Worm (Caenorhabditis elegans) whole organism, young adult: Measurements from ENCODE around the gene R01H2.8.

Source experiments
- B0035.1 ChIP-seq: sonication (generic microtip); optimal IDR thresholded peaks from 2 replicates; lab custom pipeline; 2016; ENCODE audit warnings: missing genetic modification characterization, mild to moderate bottlenecking, missing compliant biosample characterization, missing genotype, missing genetic modification reagents
- C06A6.2 ChIP-seq: fragments of 200-800 bp; sonication (Bioruptor generic); conservative IDR thresholded peaks from 2 replicates; pipeline ENCODE4 v1.3.6; 2022; ENCODE audit warnings: missing genetic modification characterization, missing compliant biosample characterization
- C17E4.6 ChIP-seq: fragments of 200-800 bp; sonication (Bioruptor generic); IDR thresholded peaks from 2 replicates; pipeline ENCODE4 v1.3.6; 2022; ENCODE audit warnings: missing genetic modification reagents, missing genetic modification characterization, missing compliant biosample characterization
- F10E7.11 ChIP-seq: sonication (generic microtip); optimal IDR thresholded peaks from 2 replicates; lab custom pipeline; 2017; ENCODE audit warnings: mild to moderate bottlenecking, missing genetic modification characterization, moderate library complexity, missing compliant biosample characterization
- F49E8.2 ChIP-seq: sonication (generic microtip); optimal IDR thresholded peaks from 3 replicates; lab custom pipeline; 2017; ENCODE audit warnings: missing genetic modification characterization, mild to moderate bottlenecking, missing compliant biosample characterization, antibody characterized with exemption, moderate library complexity; ENCODE audit not compliant: insufficient read depth
- F52B5.7 ChIP-seq: sonication (generic microtip); optimal IDR thresholded peaks from 2 replicates; lab custom pipeline; 2016; ENCODE audit warnings: mild to moderate bottlenecking, missing genetic modification characterization, missing compliant biosample characterization
- K11D2.4 ChIP-seq: fragments of 200-800 bp; sonication (Bioruptor generic); IDR thresholded peaks from 2 replicates; pipeline ENCODE4 v1.3.6; 2022; ENCODE audit warnings: missing genetic modification reagents, missing genetic modification characterization, missing compliant biosample characterization
- Y56A3A.18 ChIP-seq: fragments of 200-800 bp; sonication (Bioruptor generic); IDR thresholded peaks from 2 replicates; pipeline ENCODE4 v1.3.6; 2022; ENCODE audit warnings: missing genetic modification reagents, missing genetic modification characterization, missing compliant biosample characterization
- Y67H2A.10 ChIP-seq: fragments of 200-800 bp; sonication (Bioruptor generic); conservative IDR thresholded peaks from 2 replicates; pipeline ENCODE4 v1.3.6; 2022; ENCODE audit warnings: missing genetic modification reagents, missing genetic modification characterization, missing compliant biosample characterization
- ZK185.1 ChIP-seq: sonication (generic microtip); optimal IDR thresholded peaks from 2 replicates; lab custom pipeline; 2016; ENCODE audit warnings: mild to moderate bottlenecking, missing genetic modification characterization, missing compliant biosample characterization; ENCODE audit not compliant: poor library complexity, severe bottlenecking
- attf-5 ChIP-seq: fragments of 200-800 bp; sonication (Bioruptor generic); optimal IDR thresholded peaks from 2 replicates; lab custom pipeline; 2018; ENCODE audit warnings: mild to moderate bottlenecking, missing genetic modification characterization, missing compliant biosample characterization
- bed-2 ChIP-seq: fragments of 200-800 bp; sonication (Bioruptor generic); IDR thresholded peaks from 2 replicates; pipeline ENCODE4 v1.3.6; 2022; ENCODE audit warnings: missing genetic modification reagents, missing genetic modification characterization, missing compliant biosample characterization
- ceh-79 ChIP-seq: sonication (generic microtip); optimal IDR thresholded peaks from 2 replicates; lab custom pipeline; 2017; ENCODE audit warnings: mild to moderate bottlenecking, missing genetic modification characterization, missing compliant biosample characterization
- chd-7 ChIP-seq: sonication (generic microtip); optimal IDR thresholded peaks from 2 replicates; lab custom pipeline; 2016; ENCODE audit warnings: mild to moderate bottlenecking, missing genetic modification characterization, moderate library complexity, missing compliant biosample characterization
- die-1 ChIP-seq: sonication (generic microtip); optimal IDR thresholded peaks from 2 replicates; lab custom pipeline; 2016; ENCODE audit warnings: missing genotype, mild to moderate bottlenecking, missing genetic modification characterization, missing compliant biosample characterization
- dox-1 ChIP-seq: fragments of 200-800 bp; sonication (Bioruptor generic); IDR thresholded peaks from 2 replicates; pipeline ENCODE4 v1.3.6; 2022; ENCODE audit warnings: missing genetic modification reagents, missing genetic modification characterization, missing compliant biosample characterization
- dpff-1 ChIP-seq: sonication (generic microtip); optimal IDR thresholded peaks from 2 replicates; lab custom pipeline; 2017; ENCODE audit warnings: mild to moderate bottlenecking, missing genetic modification characterization, missing compliant biosample characterization
- egl-18 ChIP-seq: fragments of 200-800 bp; sonication (Bioruptor generic); IDR thresholded peaks from 2 replicates; pipeline ENCODE4 v1.3.6; 2022; ENCODE audit warnings: missing genetic modification reagents, missing genetic modification characterization, missing compliant biosample characterization
- egl-44 ChIP-seq: fragments of 200-800 bp; sonication (Bioruptor generic); IDR thresholded peaks from 2 replicates; pipeline ENCODE4 v1.3.6; 2022; ENCODE audit warnings: missing genetic modification reagents, missing genetic modification characterization, missing compliant biosample characterization
- fkh-3 ChIP-seq: sonication (generic microtip); optimal IDR thresholded peaks from 2 replicates; lab custom pipeline; 2016; ENCODE audit warnings: mild to moderate bottlenecking, missing genetic modification characterization, missing compliant biosample characterization
- hlh-26 ChIP-seq: fragments of 200-800 bp; sonication (Bioruptor generic); conservative IDR thresholded peaks from 2 replicates; pipeline ENCODE4 v1.3.6; 2022; ENCODE audit warnings: missing genetic modification reagents, missing genetic modification characterization, missing compliant biosample characterization
- hmg-1.2 ChIP-seq: fragments of 200-800 bp; sonication (Bioruptor generic); IDR thresholded peaks from 2 replicates; pipeline ENCODE4 v1.3.6; 2022; ENCODE audit warnings: missing genetic modification reagents, missing genetic modification characterization, missing compliant biosample characterization
- let-526 ChIP-seq: fragments of 200-800 bp; sonication (Bioruptor generic); IDR thresholded peaks from 2 replicates; pipeline ENCODE4 v1.3.6; 2022; ENCODE audit warnings: missing genetic modification reagents, missing genetic modification characterization, missing compliant biosample characterization
- let-607 ChIP-seq, 2 experiments: fragments of 200-800 bp in 1 of 2; sonication (Bioruptor generic) in 1 of 2; sonication (generic microtip) in 1 of 2; optimal IDR thresholded peaks; 2 replicates each; lab custom pipeline; 2016 to 2018; ENCODE audit warnings: mild to moderate bottlenecking in 2 of 2, missing compliant biosample characterization in 2 of 2, missing genetic modification characterization in 2 of 2, moderate library complexity in 2 of 2, missing genotype in 1 of 2
- lsl-1 ChIP-seq: fragments of 200-800 bp; sonication (Bioruptor generic); optimal IDR thresholded peaks from 2 replicates; lab custom pipeline; 2018; ENCODE audit warnings: mild to moderate bottlenecking, missing genetic modification characterization, moderate library complexity, missing compliant biosample characterization
- madf-10 ChIP-seq: sonication (generic microtip); optimal IDR thresholded peaks from 2 replicates; lab custom pipeline; 2016; ENCODE audit warnings: mild to moderate bottlenecking, missing genetic modification characterization, missing compliant biosample characterization
- madf-8 ChIP-seq: fragments of 200-800 bp; sonication (Bioruptor generic); conservative IDR thresholded peaks from 2 replicates; pipeline ENCODE4 v1.3.6; 2022; ENCODE audit warnings: missing genetic modification reagents, missing genetic modification characterization, missing compliant biosample characterization
- mel-28 ChIP-seq: sonication (generic microtip); optimal IDR thresholded peaks from 2 replicates; lab custom pipeline; 2016; ENCODE audit warnings: borderline replicate concordance, mild to moderate bottlenecking, missing genetic modification characterization, missing compliant biosample characterization
- mes-4 ChIP-seq: sonication (generic microtip); optimal IDR thresholded peaks from 2 replicates; lab custom pipeline; 2016; ENCODE audit warnings: missing genotype, missing genetic modification characterization, missing compliant biosample characterization
- nfya-2 ChIP-seq: fragments of 200-800 bp; sonication (Bioruptor generic); IDR thresholded peaks from 2 replicates; pipeline ENCODE4 v1.3.6; 2022; ENCODE audit warnings: missing genetic modification reagents, missing genetic modification characterization, missing compliant biosample characterization
- nhr-27 ChIP-seq: fragments of 200-800 bp; sonication (Bioruptor generic); optimal IDR thresholded peaks from 2 replicates; lab custom pipeline; 2018; ENCODE audit warnings: mild to moderate bottlenecking, missing genetic modification characterization, moderate library complexity, missing compliant biosample characterization
- nhr-80 ChIP-seq: sonication (generic microtip); optimal IDR thresholded peaks from 2 replicates; lab custom pipeline; 2016; ENCODE audit warnings: missing genetic modification characterization, missing compliant biosample characterization
- pbrm-1 ChIP-seq: fragments of 200-800 bp; sonication (Bioruptor generic); IDR thresholded peaks from 2 replicates; pipeline ENCODE4 v1.3.6; 2022; ENCODE audit warnings: missing genetic modification reagents, missing genetic modification characterization, missing compliant biosample characterization
- pha-4 ChIP-seq: fragments of 150-350 bp; sonication (generic microtip); optimal IDR thresholded peaks from 2 replicates; lab custom pipeline; 2014; ENCODE audit warnings: missing biosample characterization, missing genetic modification reagents, missing genetic modification characterization
- rec-8 ChIP-seq, 2 experiments: sonication (generic microtip); optimal IDR thresholded peaks; 2 replicates each; lab custom pipeline; 2016; ENCODE audit warnings: mild to moderate bottlenecking in 2 of 2, missing genetic modification characterization in 2 of 2, missing genetic modification reagents in 2 of 2, missing genotype in 2 of 2, missing biosample characterization in 1 of 2, missing compliant biosample characterization in 1 of 2, moderate library complexity in 1 of 2
- repo-1 ChIP-seq: sonication (generic microtip); optimal IDR thresholded peaks from 2 replicates; lab custom pipeline; 2017; ENCODE audit warnings: mild to moderate bottlenecking, missing genetic modification characterization, missing compliant biosample characterization
- snpc-1.1 ChIP-seq: sonication (generic microtip); optimal IDR thresholded peaks from 2 replicates; lab custom pipeline; 2017; ENCODE audit warnings: missing genetic modification characterization, mild to moderate bottlenecking, missing compliant biosample characterization, antibody characterized with exemption, moderate library complexity, missing genotype, missing genetic modification reagents; ENCODE audit not compliant: insufficient read depth
- snpc-3.4 ChIP-seq: sonication (generic microtip); optimal IDR thresholded peaks from 2 replicates; lab custom pipeline; 2017; ENCODE audit warnings: missing genetic modification characterization, mild to moderate bottlenecking, missing compliant biosample characterization, antibody characterized with exemption, moderate library complexity, missing genotype, missing genetic modification reagents
- snpc-4 ChIP-seq, 5 experiments: fragments of 150-350 bp in 1 of 5; sonication (generic microtip) in 4 of 5; optimal IDR thresholded peaks; 2 replicates each; lab custom pipeline; 2014 to 2018; ENCODE audit warnings: missing genetic modification characterization in 5 of 5, missing biosample characterization in 3 of 5, antibody characterized with exemption in 2 of 5, mild to moderate bottlenecking in 2 of 5, missing compliant biosample characterization in 2 of 5, missing genotype in 2 of 5, moderate library complexity in 2 of 5, missing genetic modification reagents in 1 of 5
- tbp1 ChIP-seq: fragments of 200-800 bp; sonication (Bioruptor generic); optimal IDR thresholded peaks from 2 replicates; lab custom pipeline; 2018; ENCODE audit warnings: mild to moderate bottlenecking, missing genetic modification characterization, missing compliant biosample characterization
- unc-130 ChIP-seq: sonication (generic microtip); optimal IDR thresholded peaks from 2 replicates; lab custom pipeline; 2016; ENCODE audit warnings: missing genetic modification reagents, missing genetic modification characterization, missing compliant biosample characterization
- unc-62 ChIP-seq: fragments of 150-350 bp; optimal IDR thresholded peaks from 2 replicates; lab custom pipeline; 2014; ENCODE audit warnings: missing biosample characterization, missing genetic modification reagents, missing genetic modification characterization
- ztf-18 ChIP-seq: sonication (generic microtip); optimal IDR thresholded peaks from 2 replicates; lab custom pipeline; 2016; ENCODE audit warnings: missing genotype, mild to moderate bottlenecking, missing genetic modification characterization, missing compliant biosample characterization
- ztf-22 ChIP-seq: fragments of 200-800 bp; sonication (Bioruptor generic); optimal IDR thresholded peaks from 2 replicates; lab custom pipeline; 2018; ENCODE audit warnings: mild to moderate bottlenecking, missing genetic modification characterization, moderate library complexity, missing compliant biosample characterization
- ztf-6 ChIP-seq: fragments of 200-800 bp; sonication (Bioruptor generic); IDR thresholded peaks from 2 replicates; pipeline ENCODE4 v1.3.6; 2022; ENCODE audit warnings: missing genetic modification reagents, missing genetic modification characterization, missing compliant biosample characterization

R01H2.8 gene

DNA sequence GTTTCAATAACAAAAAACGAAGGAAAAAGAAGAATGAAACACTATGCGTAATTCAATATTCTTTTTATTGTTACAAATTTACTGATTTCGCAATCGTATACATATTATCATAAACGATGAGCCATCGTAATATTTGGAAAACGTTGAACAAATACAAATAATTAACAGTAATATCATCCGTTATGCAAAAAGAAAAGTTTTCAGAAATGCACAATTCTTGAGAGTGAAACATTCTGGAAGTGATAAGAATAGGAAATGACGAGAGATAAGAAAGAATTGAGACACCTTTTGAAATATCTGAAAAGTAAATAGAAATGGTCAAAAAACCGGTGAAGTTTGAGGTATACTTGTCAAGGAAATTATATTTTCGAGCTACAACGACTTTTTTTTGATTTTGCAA lies 12.6 kb downstream of the R01H2.8 start:
- TF ChIP-seq let-526 (GFP tag; lab: Robert Waterston, UW): no peak
- TF ChIP-seq unc-62: peak; percentile 1
- no peak for TF ChIP-seq B0035.1 (tag; lab: Kevin White, UChicago)
- TF ChIP-seq nhr-80 (tag; lab: Kevin White, UChicago): peak; percentile 41

DNA sequence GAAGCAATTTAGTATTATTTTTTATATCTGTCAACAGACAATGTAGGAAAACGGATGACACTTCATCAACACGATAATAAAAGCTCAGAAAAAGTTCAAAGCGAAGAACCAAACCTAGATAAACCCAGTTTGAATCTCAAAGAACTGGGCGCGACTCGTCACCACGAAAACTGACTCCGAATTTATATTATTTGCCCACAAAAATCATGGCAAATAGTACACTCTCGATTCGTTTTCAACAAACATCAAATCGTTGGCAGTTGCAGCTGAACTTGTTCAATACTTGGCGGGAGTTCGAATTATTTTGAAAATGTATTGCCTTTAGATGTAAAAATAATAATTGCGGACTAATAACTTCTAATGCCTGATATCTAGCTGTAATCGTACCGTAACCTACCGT lies 14.2 kb downstream of the R01H2.8 start:
- TF ChIP-seq C17E4.6 (GFP tag; lab: Robert Waterston, UW): no peak
- no peak for TF ChIP-seq rec-8 (tag; optimal IDR thresholded peaks at IDR 0.05; lab: Kevin White, UChicago)
- no peak for TF ChIP-seq F52B5.7 (tag; lab: Kevin White, UChicago)
- TF ChIP-seq pbrm-1 (GFP tag; lab: Robert Waterston, UW): no peak
- no peak for TF ChIP-seq snpc-1.1 (tag; lab: Kevin White, UChicago)
- no peak for TF ChIP-seq ztf-22 (GFP tag; lab: Kevin White, UChicago)
- TF ChIP-seq fkh-3: no peak
- no peak for TF ChIP-seq snpc-4 (GFP tag; optimal IDR thresholded peaks at IDR 0.05; lab: Kevin White, UChicago)
- TF ChIP-seq snpc-4 (tag; optimal IDR thresholded peaks at IDR 0.05; lab: Kevin White, UChicago): no peak
- no peak for TF ChIP-seq mel-28 (tag; lab: Kevin White, UChicago)
- TF ChIP-seq F10E7.11: no peak
- no peak for TF ChIP-seq K11D2.4 (GFP tag; lab: Robert Waterston, UW)
- no peak for TF ChIP-seq ztf-6
- TF ChIP-seq ZK185.1 (tag; lab: Kevin White, UChicago): no peak
- no peak for TF ChIP-seq unc-130

DNA sequence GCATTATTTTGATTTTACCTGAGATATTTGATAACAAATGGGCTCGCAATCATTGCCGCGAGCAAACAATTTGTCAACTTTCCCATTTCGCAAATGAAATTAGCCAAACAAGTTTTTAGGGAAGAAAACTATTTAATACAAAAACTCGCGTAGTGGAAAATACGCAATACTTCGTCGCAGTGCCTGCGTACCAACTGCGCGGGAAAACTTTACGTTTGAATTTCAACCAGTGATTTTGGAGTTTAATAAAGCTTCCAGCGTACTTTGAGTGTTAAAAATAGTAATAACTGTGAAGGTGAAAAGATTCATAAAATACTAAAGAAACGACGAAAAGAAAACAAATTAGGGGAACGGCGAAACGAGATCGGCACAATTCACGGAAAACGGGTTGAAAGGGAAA lies 16.0 kb downstream of the R01H2.8 start, which contains the start of gene tofu-7:
Gene tofu-7 (minus strand): TSS at position 111 of the 400 bp plus-strand sequence.
- TF ChIP-seq ceh-79 (tag; lab: Kevin White, UChicago) (no peak), egl-44 (GFP tag; lab: Robert Waterston, UW) (no peak), tbp1 (GFP tag; lab: Kevin White, UChicago) (no peak), hlh-26 (GFP tag; lab: Robert Waterston, UW) (no peak), ztf-18 (tag; lab: Kevin White, UChicago) (no peak), die-1 (tag; lab: Kevin White, UChicago) (no peak), attf-5 (GFP tag; lab: Kevin White, UChicago) (no peak), nhr-27 (tag; lab: Kevin White, UChicago) (no peak), unc-62 (no peak), F49E8.2 (tag; lab: Kevin White, UChicago) (peak; percentile 11), nfya-2 (GFP tag; lab: Robert Waterston, UW) (no peak), dox-1 (GFP tag; lab: Robert Waterston, UW) (peak; percentile 37; the same call in 1 of the 2 replicates), C06A6.2 (no peak), repo-1 (tag; lab: Kevin White, UChicago) (no peak), madf-10 (no peak), madf-8 (GFP tag; lab: Robert Waterston, UW) (no peak), let-607 (tag; optimal IDR thresholded peaks at IDR 0.05; lab: Kevin White, UChicago) (no peak), mes-4 (no peak), egl-18 (GFP tag; lab: Robert Waterston, UW) (no peak), dpff-1 (tag; lab: Kevin White, UChicago) (no peak), lsl-1 (GFP tag; lab: Kevin White, UChicago) (peak; percentile 34), Y67H2A.10 (GFP tag; lab: Robert Waterston, UW) (no peak), pha-4 (tag; lab: Kevin White, UChicago) (no peak), Y56A3A.18 (GFP tag; lab: Robert Waterston, UW) (no peak), chd-7 (tag; lab: Kevin White, UChicago) (no peak), hmg-1.2 (GFP tag; lab: Robert Waterston, UW) (no peak), snpc-3.4 (tag; lab: Kevin White, UChicago) (no peak), bed-2 (GFP tag; lab: Robert Waterston, UW) (no peak), C17E4.6 (GFP tag; lab: Robert Waterston, UW) (no peak)
